Worm (Caenorhabditis elegans) whole organism, late embryonic: Measurements from ENCODE around the gene mig-13.

Experiments used
- C08G9.2 ChIP-seq: sonication (generic microtip); optimal IDR thresholded peaks from 2 replicates; lab custom pipeline; 2016; ENCODE audit warnings: mild to moderate bottlenecking, missing genetic modification characterization, moderate library complexity, missing compliant biosample characterization
- K09A11.1 ChIP-seq: sonication (generic microtip); optimal IDR thresholded peaks from 2 replicates; lab custom pipeline; 2017; ENCODE audit warnings: antibody characterized with exemption, mild to moderate bottlenecking, missing genetic modification characterization, missing compliant biosample characterization; ENCODE audit not compliant: insufficient read depth
- T23F11.4 ChIP-seq: fragments of 200-800 bp; sonication (Bioruptor generic); optimal IDR thresholded peaks from 2 replicates; lab custom pipeline; 2018; ENCODE audit warnings: mild to moderate bottlenecking, missing genetic modification characterization, missing compliant biosample characterization
- ahr-1 ChIP-seq: sonication (generic microtip); optimal IDR thresholded peaks from 2 replicates; lab custom pipeline; 2016; ENCODE audit warnings: missing genetic modification characterization, missing compliant biosample characterization
- ceh-14 ChIP-seq: sonication (generic microtip); optimal IDR thresholded peaks from 2 replicates; lab custom pipeline; 2016; ENCODE audit warnings: missing genotype, missing genetic modification characterization, missing compliant biosample characterization
- ceh-19 ChIP-seq: fragments of 200-800 bp; sonication (Bioruptor generic); optimal IDR thresholded peaks from 2 replicates; lab custom pipeline; 2018; ENCODE audit warnings: mild to moderate bottlenecking, missing genetic modification characterization, missing compliant biosample characterization
- ceh-34 ChIP-seq: sonication (generic microtip); optimal IDR thresholded peaks from 2 replicates; lab custom pipeline; 2016; ENCODE audit warnings: mild to moderate bottlenecking, missing genetic modification characterization, missing compliant biosample characterization
- ceh-6 ChIP-seq: fragments of 200-800 bp; sonication (Bioruptor generic); optimal IDR thresholded peaks from 2 replicates; lab custom pipeline; 2018; ENCODE audit warnings: mild to moderate bottlenecking, missing genetic modification characterization, missing compliant biosample characterization
- ceh-9 ChIP-seq: sonication (generic microtip); optimal IDR thresholded peaks from 2 replicates; lab custom pipeline; 2016; ENCODE audit warnings: mild to moderate bottlenecking, missing genetic modification characterization, inconsistent platforms, missing compliant biosample characterization
- che-1 ChIP-seq: sonication (generic microtip); optimal IDR thresholded peaks from 2 replicates; lab custom pipeline; 2016; ENCODE audit warnings: mild to moderate bottlenecking, missing genetic modification characterization, missing compliant biosample characterization
- dmd-4 ChIP-seq: sonication (generic microtip); optimal IDR thresholded peaks from 2 replicates; lab custom pipeline; 2016; ENCODE audit warnings: borderline replicate concordance, missing genetic modification characterization, missing compliant biosample characterization
- dve-1 ChIP-seq: sonication (generic microtip); optimal IDR thresholded peaks from 2 replicates; lab custom pipeline; 2017; ENCODE audit warnings: antibody characterized with exemption, mild to moderate bottlenecking, missing genetic modification characterization, missing compliant biosample characterization
- elt-4 ChIP-seq: sonication (generic microtip); optimal IDR thresholded peaks from 2 replicates; lab custom pipeline; 2016; ENCODE audit warnings: missing genetic modification characterization, missing compliant biosample characterization
- ets-4 ChIP-seq: sonication (generic microtip); optimal IDR thresholded peaks from 2 replicates; lab custom pipeline; 2016; ENCODE audit warnings: missing genetic modification characterization, missing compliant biosample characterization
- fkh-10 ChIP-seq: fragments of 150-350 bp; optimal IDR thresholded peaks from 2 replicates; lab custom pipeline; 2014; ENCODE audit warnings: missing biosample characterization, missing genetic modification reagents, missing genetic modification characterization
- fkh-6 ChIP-seq: sonication (generic microtip); optimal IDR thresholded peaks from 2 replicates; lab custom pipeline; 2016; ENCODE audit warnings: missing genetic modification characterization, missing compliant biosample characterization
- gmeb-2 ChIP-seq: sonication (generic microtip); optimal IDR thresholded peaks from 2 replicates; lab custom pipeline; 2016; ENCODE audit warnings: missing genetic modification characterization, inconsistent platforms, missing compliant biosample characterization
- hlh-15 ChIP-seq: sonication (generic microtip); optimal IDR thresholded peaks from 2 replicates; lab custom pipeline; 2016; ENCODE audit warnings: missing genetic modification characterization, missing compliant biosample characterization
- hlh-30 ChIP-seq: sonication (generic microtip); optimal IDR thresholded peaks from 2 replicates; lab custom pipeline; 2017; ENCODE audit warnings: antibody characterized with exemption, missing genetic modification characterization, missing compliant biosample characterization; ENCODE audit not compliant: insufficient read depth
- hlh-8 ChIP-seq: sonication (generic microtip); optimal IDR thresholded peaks from 2 replicates; lab custom pipeline; 2016; ENCODE audit warnings: missing genotype, missing genetic modification characterization, missing compliant biosample characterization
- lim-6 ChIP-seq: sonication (generic microtip); optimal IDR thresholded peaks from 2 replicates; lab custom pipeline; 2016; ENCODE audit warnings: missing genetic modification characterization, missing compliant biosample characterization
- nhr-11 ChIP-seq: fragments of 150-350 bp; optimal IDR thresholded peaks from 2 replicates; lab custom pipeline; 2014; ENCODE audit warnings: missing biosample characterization, missing genetic modification characterization
- nhr-232 ChIP-seq: sonication (generic microtip); optimal IDR thresholded peaks from 2 replicates; lab custom pipeline; 2016; ENCODE audit warnings: missing genetic modification characterization, missing compliant biosample characterization
- odd-2 ChIP-seq: sonication (generic microtip); optimal IDR thresholded peaks from 2 replicates; lab custom pipeline; 2017; ENCODE audit warnings: antibody characterized with exemption, mild to moderate bottlenecking, missing genetic modification characterization, missing compliant biosample characterization
- pat-9 ChIP-seq: fragments of 200-800 bp; sonication (Bioruptor generic); optimal IDR thresholded peaks from 2 replicates; lab custom pipeline; 2018; ENCODE audit warnings: mild to moderate bottlenecking, missing genetic modification characterization, moderate library complexity, missing compliant biosample characterization
- pax-1 ChIP-seq: fragments of 150-350 bp; optimal IDR thresholded peaks from 2 replicates; lab custom pipeline; 2014; ENCODE audit warnings: missing biosample characterization, missing genetic modification characterization
- pqm-1 ChIP-seq: sonication (generic microtip); optimal IDR thresholded peaks from 2 replicates; lab custom pipeline; 2016; ENCODE audit warnings: missing genetic modification characterization, missing compliant biosample characterization
- pros-1 ChIP-seq: fragments of 150-350 bp; optimal IDR thresholded peaks from 2 replicates; lab custom pipeline; 2014; ENCODE audit warnings: missing biosample characterization, missing genetic modification reagents, missing genetic modification characterization
- rnt-1 ChIP-seq: sonication (generic microtip); optimal IDR thresholded peaks from 2 replicates; lab custom pipeline; 2016; ENCODE audit warnings: missing genetic modification characterization, missing compliant biosample characterization
- tbx-2 ChIP-seq: sonication (generic microtip); optimal IDR thresholded peaks from 2 replicates; lab custom pipeline; 2016; ENCODE audit warnings: missing genetic modification characterization, missing compliant biosample characterization
- tbx-7 ChIP-seq: sonication (generic microtip); optimal IDR thresholded peaks from 2 replicates; lab custom pipeline; 2016; ENCODE audit warnings: missing genotype, missing genetic modification characterization, missing compliant biosample characterization
- unc-42 ChIP-seq: sonication (generic microtip); optimal IDR thresholded peaks from 2 replicates; lab custom pipeline; 2016; ENCODE audit warnings: missing genotype, missing genetic modification characterization, missing compliant biosample characterization
- unc-55 ChIP-seq: sonication (generic microtip); optimal IDR thresholded peaks from 2 replicates; lab custom pipeline; 2017; ENCODE audit warnings: missing biosample characterization, missing genetic modification reagents, missing genetic modification characterization
- unc-86 ChIP-seq: sonication (generic microtip); optimal IDR thresholded peaks from 2 replicates; lab custom pipeline; 2016; ENCODE audit warnings: missing genetic modification characterization, missing compliant biosample characterization
- zip-5 ChIP-seq: sonication (generic microtip); optimal IDR thresholded peaks from 2 replicates; lab custom pipeline; 2016; ENCODE audit warnings: missing genetic modification characterization, missing compliant biosample characterization

Gene mig-13

ce11 chrX:4788958-4789357 is 11.0 kb downstream of the mig-13 start (continued):
- no peak for TF ChIP-seq ceh-34 (tag; lab: Kevin White, UChicago)
- TF ChIP-seq nhr-11 (tag; lab: Kevin White, UChicago): no peak
- TF ChIP-seq rnt-1: no peak
- TF ChIP-seq pax-1 (tag; lab: Kevin White, UChicago): no peak
- TF ChIP-seq hlh-15: no peak
- peak; percentile 60 for TF ChIP-seq K09A11.1 (tag; lab: Kevin White, UChicago)
- TF ChIP-seq ceh-6 (GFP tag; lab: Kevin White, UChicago): peak; percentile 69
- TF ChIP-seq tbx-7 (tag; lab: Kevin White, UChicago): no peak

ce11 chrX:4787525-4787924 is 12.4 kb downstream of the mig-13 start:
- TF ChIP-seq unc-86 (tag; lab: Kevin White, UChicago) (no peak), unc-42 (tag; lab: Kevin White, UChicago) (peak; percentile 65)

ce11 chrX:4784776-4785175 is 15.2 kb downstream of the mig-13 start:
- TF ChIP-seq fkh-6 (tag; lab: Kevin White, UChicago): no peak
- no peak for TF ChIP-seq K09A11.1 (tag; lab: Kevin White, UChicago)
- TF ChIP-seq ceh-9 (tag; lab: Kevin White, UChicago): no peak
- TF ChIP-seq unc-55: peak; percentile 47
- TF ChIP-seq, all 69 proteins: peak for 1

- no peak for TF ChIP-seq ceh-9 (tag; lab: Kevin White, UChicago)
- no peak for TF ChIP-seq tbx-2
- TF ChIP-seq T23F11.4 (GFP tag; lab: Kevin White, UChicago): no peak
- TF ChIP-seq gmeb-2 (tag; lab: Kevin White, UChicago): no peak
- TF ChIP-seq hlh-8: no peak
- no peak for TF ChIP-seq dve-1 (tag; lab: Kevin White, UChicago)
- no peak for TF ChIP-seq fkh-10 (GFP tag; lab: Kevin White, UChicago)
- TF ChIP-seq hlh-30 (tag; lab: Kevin White, UChicago): no peak
- TF ChIP-seq zip-5 (tag; lab: Kevin White, UChicago): no peak
- no peak for TF ChIP-seq ceh-14
Observed at ce11 chrX:4783117-4783775, 16.7 kb downstream of the mig-13 start, which contains the start of gene F43C9.2. F43C9.2 (plus strand) TSS chrX:4783613.

ce11 chrX:4782197-4782596 is 17.7 kb downstream of the mig-13 start, which contains the start of gene hum-10:
hum-10 (minus strand) TSS chrX:4782297.
- TF ChIP-seq elt-4: no peak
- no peak for TF ChIP-seq hlh-15
- TF ChIP-seq lim-6 (tag; lab: Kevin White, UChicago): no peak
- TF ChIP-seq ahr-1: no peak
- no peak for TF ChIP-seq dmd-4 (tag; lab: Kevin White, UChicago)
- no peak for TF ChIP-seq nhr-232 (tag; lab: Kevin White, UChicago)
- no peak for TF ChIP-seq pat-9 (tag; lab: Kevin White, UChicago)
- no peak for TF ChIP-seq K09A11.1 (tag; lab: Kevin White, UChicago)

- no peak for TF ChIP-seq pqm-1 (tag; lab: Kevin White, UChicago)
- TF ChIP-seq, all 69 proteins: peak for 0
Observed at ce11 chrX:4769885-4770284, 30.0 kb downstream of the mig-13 start, which contains the start of gene npr-1. npr-1 (minus strand) TSS chrX:4769985.

ce11 chrX:4761540-4761939 is 38.4 kb downstream of the mig-13 start, which contains the start of gene mls-2:
mls-2 (minus strand) TSS chrX:4761640.
- TF ChIP-seq ets-4 (tag; lab: Kevin White, UChicago): no peak
- TF ChIP-seq C08G9.2 (tag; lab: Kevin White, UChicago): no peak
- TF ChIP-seq ahr-1: no peak
- no peak for TF ChIP-seq pax-1 (tag; lab: Kevin White, UChicago)
- TF ChIP-seq ceh-19: no peak
- no peak for TF ChIP-seq pros-1
- no peak for TF ChIP-seq ceh-6 (GFP tag; lab: Kevin White, UChicago)
- TF ChIP-seq hlh-30 (tag; lab: Kevin White, UChicago): no peak
- no peak for TF ChIP-seq odd-2
- TF ChIP-seq che-1 (tag; lab: Kevin White, UChicago): no peak
- TF ChIP-seq T23F11.4 (GFP tag; lab: Kevin White, UChicago): no peak
